Worm (Caenorhabditis elegans) whole organism, young adult: ENCODE data around the gene arl-3.
A peak's percentile ranks its signal among the peaks of the same experiment; 100 is the strongest.

Source experiments
- K11D2.4 ChIP-seq: fragments of 200-800 bp; sonication (Bioruptor generic); IDR thresholded peaks from 2 replicates; pipeline ENCODE4 v1.3.6; 2022; ENCODE audit warnings: missing genetic modification reagents, missing genetic modification characterization, missing compliant biosample characterization
- Y53F4B.3 ChIP-seq: fragments of 200-800 bp; sonication (Bioruptor generic); IDR thresholded peaks from 2 replicates; pipeline ENCODE4 v1.3.6; 2022; ENCODE audit warnings: missing genetic modification reagents, missing genetic modification characterization, missing compliant biosample characterization
- Y56A3A.18 ChIP-seq: fragments of 200-800 bp; sonication (Bioruptor generic); IDR thresholded peaks from 2 replicates; pipeline ENCODE4 v1.3.6; 2022; ENCODE audit warnings: missing genetic modification reagents, missing genetic modification characterization, missing compliant biosample characterization
- ama-1 ChIP-seq, 3 experiments: fragments of 150-350 bp in 1 of 3; sonication (generic microtip) in 2 of 3; optimal IDR thresholded peaks; 2 replicates each; lab custom pipeline; 2014 to 2018; ENCODE audit warnings: missing biosample characterization in 2 of 3, missing genetic modification characterization in 2 of 3, missing genetic modification reagents in 2 of 3
- ceh-79 ChIP-seq: sonication (generic microtip); optimal IDR thresholded peaks from 2 replicates; lab custom pipeline; 2017; ENCODE audit warnings: mild to moderate bottlenecking, missing genetic modification characterization, missing compliant biosample characterization
- ceh-91 ChIP-seq: fragments of 200-800 bp; sonication (Bioruptor generic); IDR thresholded peaks from 2 replicates; pipeline ENCODE4 v1.3.6; 2022; ENCODE audit warnings: missing genetic modification reagents, missing genetic modification characterization, missing compliant biosample characterization
- ekl-4 ChIP-seq: fragments of 200-800 bp; sonication (Bioruptor generic); IDR thresholded peaks from 2 replicates; pipeline ENCODE4 v1.3.6; 2022; ENCODE audit warnings: missing genetic modification reagents, missing genetic modification characterization, missing compliant biosample characterization
- hlh-26 ChIP-seq: fragments of 200-800 bp; sonication (Bioruptor generic); conservative IDR thresholded peaks from 2 replicates; pipeline ENCODE4 v1.3.6; 2022; ENCODE audit warnings: missing genetic modification reagents, missing genetic modification characterization, missing compliant biosample characterization
- lag-1 ChIP-seq: fragments of 200-800 bp; sonication (Bioruptor generic); IDR thresholded peaks from 2 replicates; pipeline ENCODE4 v1.3.6; 2022; ENCODE audit warnings: missing genetic modification reagents, missing genetic modification characterization, missing compliant biosample characterization
- pha-4 ChIP-seq: fragments of 150-350 bp; sonication (generic microtip); optimal IDR thresholded peaks from 2 replicates; lab custom pipeline; 2014; ENCODE audit warnings: missing biosample characterization, missing genetic modification reagents, missing genetic modification characterization
- snpc-1.1 ChIP-seq: sonication (generic microtip); optimal IDR thresholded peaks from 2 replicates; lab custom pipeline; 2017; ENCODE audit warnings: missing genetic modification characterization, mild to moderate bottlenecking, missing compliant biosample characterization, antibody characterized with exemption, moderate library complexity, missing genotype, missing genetic modification reagents; ENCODE audit not compliant: insufficient read depth
- snpc-4 ChIP-seq, 5 experiments: fragments of 150-350 bp in 1 of 5; sonication (generic microtip) in 4 of 5; optimal IDR thresholded peaks; 2 replicates each; lab custom pipeline; 2014 to 2018; ENCODE audit warnings: missing genetic modification characterization in 5 of 5, missing biosample characterization in 3 of 5, antibody characterized with exemption in 2 of 5, mild to moderate bottlenecking in 2 of 5, missing compliant biosample characterization in 2 of 5, missing genotype in 2 of 5, moderate library complexity in 2 of 5, missing genetic modification reagents in 1 of 5

ce11 chrII:14610492-14611142, 4.3 kb downstream of the arl-3 start:
- TF ChIP-seq snpc-4 (GFP tag; optimal IDR thresholded peaks at IDR 0.05; lab: Kevin White, UChicago) (no peak), snpc-4 (tag; optimal IDR thresholded peaks at IDR 0.05; lab: Kevin White, UChicago) (no peak), ama-1 (optimal IDR thresholded peaks at IDR 0.05; lab: Kevin White, UChicago) (peak; percentile 35), ama-1 (GFP tag; optimal IDR thresholded peaks at IDR 0.05; lab: Kevin White, UChicago) (no peak), Y56A3A.18 (GFP tag; lab: Robert Waterston, UW) (no peak), ekl-4 (GFP tag; lab: Robert Waterston, UW) (no peak), snpc-1.1 (no peak), ceh-91 (GFP tag; lab: Robert Waterston, UW) (no peak), K11D2.4 (GFP tag; lab: Robert Waterston, UW) (no peak), hlh-26 (GFP tag; lab: Robert Waterston, UW) (no peak), pha-4 (tag; lab: Kevin White, UChicago) (no peak), lag-1 (GFP tag; lab: Robert Waterston, UW) (no peak), Y53F4B.3 (no peak), ceh-79 (no peak)
